Worm (Caenorhabditis elegans) whole organism, mixed stage, embryonic: ENCODE data around the gene Y57A10A.13.

Experiments
- M03D4.4 ChIP-seq: sonication (generic microtip); optimal IDR thresholded peaks from 2 replicates; lab custom pipeline; 2017; ENCODE audit warnings: mild to moderate bottlenecking, missing genetic modification characterization, missing compliant biosample characterization
- bed-3 ChIP-seq: fragments of 200-800 bp; sonication (Bioruptor generic); optimal IDR thresholded peaks from 3 replicates; lab custom pipeline; 2018; ENCODE audit warnings: mild to moderate bottlenecking, missing genetic modification characterization, moderate library complexity, missing compliant biosample characterization
- blmp-1 ChIP-seq: fragments of 150-350 bp; optimal IDR thresholded peaks from 2 replicates; lab custom pipeline; 2014; ENCODE audit warnings: missing biosample characterization, missing genetic modification characterization
- ceh-39 ChIP-seq: fragments of 150-350 bp; optimal IDR thresholded peaks from 2 replicates; lab custom pipeline; 2014; ENCODE audit warnings: missing biosample characterization, missing genetic modification characterization
- ceh-43 ChIP-seq: fragments of 200-800 bp; sonication (Bioruptor generic); optimal IDR thresholded peaks from 2 replicates; lab custom pipeline; 2018; ENCODE audit warnings: mild to moderate bottlenecking, missing genetic modification characterization, moderate library complexity, missing compliant biosample characterization
- ceh-83 ChIP-seq: fragments of 200-800 bp; sonication (Bioruptor generic); optimal IDR thresholded peaks from 2 replicates; lab custom pipeline; 2018; ENCODE audit warnings: mild to moderate bottlenecking, missing genetic modification characterization, missing compliant biosample characterization
- ces-1 ChIP-seq: fragments of 150-350 bp; optimal IDR thresholded peaks from 2 replicates; lab custom pipeline; 2014; ENCODE audit warnings: missing biosample characterization, missing genetic modification reagents, missing genetic modification characterization
- drap-1 ChIP-seq: fragments of 200-800 bp; sonication (Bioruptor generic); optimal IDR thresholded peaks from 3 replicates; lab custom pipeline; 2018; ENCODE audit warnings: mild to moderate bottlenecking, missing genetic modification characterization, missing compliant biosample characterization
- elt-1 ChIP-seq: sonication (generic microtip); optimal IDR thresholded peaks from 2 replicates; lab custom pipeline; 2017; ENCODE audit warnings: missing genetic modification characterization, mild to moderate bottlenecking, missing compliant biosample characterization, antibody characterized with exemption, moderate library complexity, borderline replicate concordance; ENCODE audit not compliant: insufficient read depth
- elt-3 ChIP-seq: fragments of 150-350 bp; optimal IDR thresholded peaks from 2 replicates; lab custom pipeline; 2014; ENCODE audit warnings: missing biosample characterization, missing genetic modification characterization
- flh-1 ChIP-seq: fragments of 200-800 bp; sonication (Bioruptor generic); optimal IDR thresholded peaks from 2 replicates; lab custom pipeline; 2018; ENCODE audit warnings: mild to moderate bottlenecking, missing genetic modification characterization, moderate library complexity, missing compliant biosample characterization
- ham-2 ChIP-seq: fragments of 200-800 bp; sonication (Bioruptor generic); optimal IDR thresholded peaks from 2 replicates; lab custom pipeline; 2018; ENCODE audit warnings: mild to moderate bottlenecking, missing genetic modification characterization, missing compliant biosample characterization
- hlh-1 ChIP-seq: fragments of 150-350 bp; optimal IDR thresholded peaks from 2 replicates; lab custom pipeline; 2014; ENCODE audit warnings: missing biosample characterization, missing genetic modification reagents, missing genetic modification characterization
- lin-13 ChIP-seq: fragments of 150-350 bp; optimal IDR thresholded peaks from 2 replicates; lab custom pipeline; 2014; ENCODE audit warnings: missing biosample characterization, missing genetic modification characterization
- lin-32 ChIP-seq: fragments of 200-800 bp; sonication (Bioruptor generic); optimal IDR thresholded peaks from 2 replicates; lab custom pipeline; 2018; ENCODE audit warnings: mild to moderate bottlenecking, missing genetic modification characterization, missing compliant biosample characterization
- mab-5 ChIP-seq: fragments of 150-350 bp; optimal IDR thresholded peaks from 2 replicates; lab custom pipeline; 2014; ENCODE audit warnings: missing biosample characterization, missing genetic modification characterization
- mep-1 ChIP-seq: fragments of 150-350 bp; optimal IDR thresholded peaks from 2 replicates; lab custom pipeline; 2017; ENCODE audit warnings: missing biosample characterization, missing genetic modification reagents, missing genetic modification characterization, inconsistent platforms
- mls-2 ChIP-seq: sonication (generic microtip); optimal IDR thresholded peaks from 2 replicates; lab custom pipeline; 2016; ENCODE audit warnings: mild to moderate bottlenecking, missing genetic modification characterization, moderate library complexity, missing compliant biosample characterization
- nhr-12 ChIP-seq: fragments of 150-350 bp; optimal IDR thresholded peaks from 2 replicates; lab custom pipeline; 2014; ENCODE audit warnings: missing biosample characterization, missing genetic modification characterization
- nhr-2 ChIP-seq: fragments of 150-350 bp; optimal IDR thresholded peaks from 2 replicates; lab custom pipeline; 2014; ENCODE audit warnings: missing biosample characterization, missing genetic modification characterization
- nhr-237 ChIP-seq: fragments of 150-350 bp; optimal IDR thresholded peaks from 2 replicates; lab custom pipeline; 2014; ENCODE audit warnings: missing biosample characterization, missing genetic modification characterization
- nhr-28 ChIP-seq: fragments of 150-350 bp; optimal IDR thresholded peaks from 2 replicates; lab custom pipeline; 2014; ENCODE audit warnings: missing biosample characterization, missing genetic modification characterization
- nhr-76 ChIP-seq: sonication (generic microtip); optimal IDR thresholded peaks from 2 replicates; lab custom pipeline; 2017; ENCODE audit warnings: missing biosample characterization, missing genetic modification characterization
- pha-4 ChIP-seq: fragments of 150-350 bp; optimal IDR thresholded peaks from 2 replicates; lab custom pipeline; 2018; ENCODE audit warnings: missing biosample characterization, missing genetic modification reagents, missing genetic modification characterization
- sem-2 ChIP-seq: fragments of 200-800 bp; sonication (Bioruptor generic); optimal IDR thresholded peaks from 2 replicates; lab custom pipeline; 2018; ENCODE audit warnings: mild to moderate bottlenecking, missing genetic modification characterization, missing compliant biosample characterization
- snpc-4 ChIP-seq: fragments of 150-350 bp; optimal IDR thresholded peaks from 2 replicates; lab custom pipeline; 2014; ENCODE audit warnings: missing biosample characterization, missing genetic modification characterization
- tbx-8 ChIP-seq: fragments of 200-800 bp; sonication (Bioruptor generic); optimal IDR thresholded peaks from 2 replicates; lab custom pipeline; 2018; ENCODE audit warnings: mild to moderate bottlenecking, missing genetic modification characterization, moderate library complexity, missing compliant biosample characterization
- unc-120 ChIP-seq: sonication (generic microtip); optimal IDR thresholded peaks from 2 replicates; lab custom pipeline; 2017; ENCODE audit warnings: missing genetic modification characterization, missing compliant biosample characterization; ENCODE audit not compliant: poor library complexity, severe bottlenecking
- unc-39 ChIP-seq: fragments of 150-350 bp; optimal IDR thresholded peaks from 2 replicates; lab custom pipeline; 2014; ENCODE audit warnings: missing biosample characterization, missing genetic modification characterization
- unc-62 ChIP-seq: fragments of 150-350 bp; optimal IDR thresholded peaks from 2 replicates; lab custom pipeline; 2014; ENCODE audit warnings: missing biosample characterization, missing genetic modification reagents, missing genetic modification characterization
- zip-8 ChIP-seq: fragments of 150-350 bp; optimal IDR thresholded peaks from 2 replicates; lab custom pipeline; 2014; ENCODE audit warnings: missing biosample characterization, missing genetic modification characterization
- ztf-11 ChIP-seq: fragments of 150-350 bp; optimal IDR thresholded peaks from 2 replicates; lab custom pipeline; 2014; ENCODE audit warnings: missing biosample characterization, missing genetic modification characterization

The Y57A10A.13 gene

DNA sequence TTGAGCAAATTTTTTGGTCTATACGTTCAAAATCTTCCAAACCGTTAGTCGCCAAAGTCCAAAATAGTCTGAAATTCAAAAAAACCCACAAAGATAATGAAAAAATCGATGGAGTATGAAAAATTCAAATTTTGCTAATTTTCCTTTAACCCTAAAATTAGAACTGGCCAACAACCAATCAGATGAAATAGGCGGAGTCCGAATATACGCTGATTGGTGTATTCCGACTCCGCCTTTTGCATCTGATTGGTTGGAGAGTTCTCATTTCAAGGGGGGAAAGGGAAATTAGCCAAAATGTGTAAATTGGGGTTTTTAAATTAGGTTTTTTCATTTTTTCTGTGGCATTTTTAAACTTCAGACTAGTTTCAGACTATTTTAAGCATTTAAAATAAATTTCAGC lies 19.9 kb upstream of the Y57A10A.13 start:
- TF ChIP-seq nhr-12 (tag; lab: Kevin White, UChicago) = no peak
- no peak for TF ChIP-seq hlh-1
- TF ChIP-seq pha-4 (tag; lab: Kevin White, UChicago) = no peak
- no peak for TF ChIP-seq mls-2 (tag; lab: Kevin White, UChicago)
- no peak for TF ChIP-seq unc-120
- no peak for TF ChIP-seq blmp-1 (tag; lab: Kevin White, UChicago)
- TF ChIP-seq ceh-43 = no peak
- no peak for TF ChIP-seq snpc-4 (tag; lab: Kevin White, UChicago)
- TF ChIP-seq nhr-237 (tag; lab: Kevin White, UChicago) = no peak
- no peak for TF ChIP-seq mab-5 (tag; lab: Kevin White, UChicago)
- no peak for TF ChIP-seq lin-32 (GFP tag; lab: Kevin White, UChicago)
- TF ChIP-seq nhr-2 (tag; lab: Kevin White, UChicago) = no peak
- TF ChIP-seq ztf-11 (tag; lab: Kevin White, UChicago) = no peak

DNA sequence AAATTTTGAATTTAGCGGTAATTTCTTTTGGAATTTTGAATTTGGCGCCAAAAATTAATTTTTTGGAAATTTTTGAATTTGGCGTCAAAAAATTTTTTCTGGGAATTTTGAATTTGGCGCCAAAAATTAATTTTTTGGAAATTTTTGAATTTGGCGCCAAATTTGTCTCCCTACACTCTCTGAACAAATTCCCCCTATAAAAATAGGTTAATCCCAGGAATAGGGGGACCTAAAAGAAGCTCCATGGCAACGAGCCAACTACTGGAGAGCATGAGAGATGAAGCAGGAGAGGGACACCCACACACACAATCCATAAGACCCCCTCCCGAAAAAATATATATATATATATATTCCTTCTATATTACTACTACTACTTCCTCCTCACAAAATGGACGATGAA lies 18.2 kb upstream of the Y57A10A.13 start, which contains the start of gene aqp-12:
TSS of gene aqp-12 (plus strand) at position 301 of the 400 bp plus-strand sequence.
- TF ChIP-seq nhr-76 (no peak), ceh-83 (GFP tag; lab: Kevin White, UChicago) (no peak), nhr-2 (tag; lab: Kevin White, UChicago) (no peak), nhr-12 (tag; lab: Kevin White, UChicago) (no peak), tbx-8 (GFP tag; lab: Kevin White, UChicago) (no peak), hlh-1 (no peak), M03D4.4 (tag; lab: Kevin White, UChicago) (no peak), lin-13 (tag; lab: Kevin White, UChicago) (no peak), sem-2 (GFP tag; lab: Kevin White, UChicago) (no peak), nhr-28 (tag; lab: Kevin White, UChicago) (no peak), mep-1 (tag; lab: Kevin White, UChicago) (no peak), drap-1 (GFP tag; lab: Kevin White, UChicago) (no peak)

DNA sequence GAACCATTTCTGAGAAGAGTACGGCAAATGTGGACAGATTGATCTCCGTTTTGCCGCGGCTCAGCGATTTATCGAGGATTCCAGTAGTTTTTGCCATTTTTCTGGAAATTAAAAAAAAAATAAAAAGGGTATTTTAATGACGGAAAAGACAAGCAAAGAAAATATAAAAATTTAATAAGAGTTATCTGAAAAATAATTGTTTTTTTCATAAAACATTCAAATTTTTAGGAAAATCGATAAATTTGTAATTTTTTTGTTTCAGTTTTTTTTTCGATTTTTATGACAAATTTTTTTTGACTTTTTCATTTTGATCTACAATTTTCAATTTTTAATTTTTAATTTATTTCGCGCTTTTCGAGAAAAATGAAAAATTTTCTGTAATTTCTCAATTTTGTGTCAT lies 17.6 kb upstream of the Y57A10A.13 start, which contains the start of gene trpp-5:
TSS of gene trpp-5 (minus strand) at position 101 of the 400 bp plus-strand sequence.
- no peak for TF ChIP-seq flh-1 (GFP tag; lab: Kevin White, UChicago)
- no peak for TF ChIP-seq ceh-39 (tag; lab: Kevin White, UChicago)
- TF ChIP-seq mep-1 (tag; lab: Kevin White, UChicago) = no peak
- no peak for TF ChIP-seq ceh-43
- no peak for TF ChIP-seq unc-120
- TF ChIP-seq ztf-11 (tag; lab: Kevin White, UChicago) = no peak
- TF ChIP-seq nhr-76 = no peak
- TF ChIP-seq ces-1 (GFP tag; lab: Kevin White, UChicago) = no peak
- TF ChIP-seq ham-2 (GFP tag; lab: Kevin White, UChicago) = no peak
- no peak for TF ChIP-seq elt-1 (tag; lab: Kevin White, UChicago)
- no peak for TF ChIP-seq nhr-237 (tag; lab: Kevin White, UChicago)
- TF ChIP-seq nhr-12 (tag; lab: Kevin White, UChicago) = no peak

DNA sequence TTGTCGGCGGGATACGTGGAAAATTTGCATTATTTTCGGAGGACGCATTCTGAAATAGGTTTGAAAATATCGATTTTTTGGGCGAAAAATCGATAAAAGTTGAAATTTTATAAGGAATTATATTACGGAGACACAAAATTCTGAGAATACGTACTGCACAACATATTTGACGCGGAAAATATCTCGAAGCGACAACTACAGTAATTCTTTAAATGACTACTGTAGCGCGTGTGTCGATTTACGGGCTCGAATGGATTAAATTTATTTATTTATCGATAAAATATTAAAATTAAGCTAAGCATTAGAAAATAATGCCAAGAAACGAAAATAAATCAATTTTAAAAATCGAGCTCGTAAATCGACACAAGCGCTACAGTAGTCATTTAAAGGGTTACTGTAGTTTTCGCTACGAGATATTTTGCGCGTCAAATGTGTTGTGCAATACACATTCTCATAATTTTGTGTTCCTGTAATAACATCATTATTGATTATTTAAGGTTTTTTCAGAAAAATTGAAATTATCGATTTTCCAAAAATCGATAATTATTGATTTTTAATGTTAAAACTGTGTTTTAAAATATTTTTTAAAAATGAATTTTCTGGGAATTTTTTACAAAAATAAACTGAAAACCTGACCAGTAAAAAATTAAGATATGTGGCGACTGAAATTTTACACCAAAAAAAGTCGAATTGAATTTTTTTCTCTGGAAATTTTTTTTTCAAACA lies 15.4 kb upstream of the Y57A10A.13 start, which contains the start of gene polg-1:
TSS of gene polg-1 (minus strand) at position 51 of the 726 bp plus-strand sequence.
- TF ChIP-seq nhr-2 (tag; lab: Kevin White, UChicago) = no peak
- no peak for TF ChIP-seq mab-5 (tag; lab: Kevin White, UChicago)
- no peak for TF ChIP-seq ces-1 (GFP tag; lab: Kevin White, UChicago)
- TF ChIP-seq unc-62 (GFP tag; lab: Kevin White, UChicago) = no peak
- no peak for TF ChIP-seq zip-8 (tag; lab: Kevin White, UChicago)
- no peak for TF ChIP-seq tbx-8 (GFP tag; lab: Kevin White, UChicago)
- TF ChIP-seq elt-3 (tag; lab: Kevin White, UChicago) = no peak
- no peak for TF ChIP-seq blmp-1 (tag; lab: Kevin White, UChicago)
- no peak for TF ChIP-seq mls-2 (tag; lab: Kevin White, UChicago)
- TF ChIP-seq bed-3 (GFP tag; lab: Kevin White, UChicago) = no peak
- TF ChIP-seq ztf-11 (tag; lab: Kevin White, UChicago) = no peak
- no peak for TF ChIP-seq mep-1 (tag; lab: Kevin White, UChicago)
- TF ChIP-seq ceh-83 (GFP tag; lab: Kevin White, UChicago) = no peak
- TF ChIP-seq hlh-1 = no peak
- TF ChIP-seq unc-39 (tag; lab: Kevin White, UChicago) = no peak
- no peak for TF ChIP-seq lin-13 (tag; lab: Kevin White, UChicago)
- TF ChIP-seq snpc-4 (tag; lab: Kevin White, UChicago) = no peak
- no peak for TF ChIP-seq nhr-12 (tag; lab: Kevin White, UChicago)
